Fruit fly (Drosophila melanogaster): ENCODE measurements around the gene Mitofilin.
A peak's percentile ranks its signal among the peaks of the same experiment; 100 is the strongest.

Mitofilin gene

dm6 chr3R:22003508-22003907 lies 19.6 kb downstream of the Mitofilin start:
- TF ChIP-seq tll (GFP tag; optimal IDR thresholded peaks at IDR 0.05) (no peak), CG4707 (GFP tag; optimal IDR thresholded peaks at IDR 0.05) (no peak), CG17612 (GFP tag; IDR thresholded peaks at IDR 0.05) (no peak), scrt (GFP tag; optimal IDR thresholded peaks at IDR 0.05) (no peak), CG10543 (GFP tag; optimal IDR thresholded peaks at IDR 0.05) (no peak), CG3847 (GFP tag; IDR thresholded peaks at IDR 0.05) (no peak)

- no peak for TF ChIP-seq CG15601 (tag; optimal IDR thresholded peaks at IDR 0.05)
These were observed 23.5 kb downstream of the Mitofilin start for dm6 chr3R:21999641-22000040.

- TF ChIP-seq CG13894 (tag; optimal IDR thresholded peaks at IDR 0.05): no peak
- no peak for TF ChIP-seq amos (GFP tag; IDR thresholded peaks at IDR 0.05; ENCODE audit: partially characterized antibody)
- no peak for TF ChIP-seq CG3847 (GFP tag; IDR thresholded peaks at IDR 0.05)
- TF ChIP-seq eve (GFP tag; optimal IDR thresholded peaks at IDR 0.05): no peak
- no peak for TF ChIP-seq kay (GFP tag; optimal IDR thresholded peaks at IDR 0.05)
- TF ChIP-seq ase (GFP tag; IDR thresholded peaks at IDR 0.05): no peak
- TF ChIP-seq CG17359 (tag; optimal IDR thresholded peaks at IDR 0.05): no peak
- TF ChIP-seq Bteb2 (GFP tag; optimal IDR thresholded peaks at IDR 0.05): no peak
- no peak for TF ChIP-seq sr (GFP tag; IDR thresholded peaks at IDR 0.05)
- no peak for TF ChIP-seq maf-S (GFP tag; optimal IDR thresholded peaks at IDR 0.05)
These were observed 24.3 kb downstream of the Mitofilin start for dm6 chr3R:21998877-21999276.

- TF ChIP-seq gsb-n (tag; optimal IDR thresholded peaks at IDR 0.05) (no peak), Hr3 (GFP tag; optimal IDR thresholded peaks at IDR 0.05) (peak; percentile 9), CG17385 (GFP tag; optimal IDR thresholded peaks at IDR 0.05) (peak; percentile 23), croc (GFP tag; conservative IDR thresholded peaks at IDR 0.05) (peak; percentile 28; the same call in 1 of the 3 replicates), Chrac-16 (GFP tag; optimal IDR thresholded peaks at IDR 0.05) (peak; percentile 57), CG8924 (tag; optimal IDR thresholded peaks at IDR 0.05) (no peak), onecut (GFP tag; IDR thresholded peaks at IDR 0.05) (peak; percentile 30; the same call in 1 of the 2 replicates), dmrt99B (tag; optimal IDR thresholded peaks at IDR 0.05) (peak; percentile 46), CG11696 (GFP tag; IDR thresholded peaks at IDR 0.05) (0 out of 2 replicates have a peak, but pooled peaks have one; percentile 23), Ada2b (GFP tag; IDR thresholded peaks at IDR 0.05) (peak; percentile 60; the same call in 1 of the 2 replicates), ttk (GFP tag; IDR thresholded peaks at IDR 0.05) (peak; percentile 59; the same call in 1 of the 2 replicates), CG9932 (GFP tag; IDR thresholded peaks at IDR 0.05) (peak; percentile 63), HLH3B (GFP tag; IDR thresholded peaks at IDR 0.05) (peak; percentile 34; the same call in 1 of the 2 replicates), az2 (GFP tag; optimal IDR thresholded peaks at IDR 0.05) (peak; percentile 32), sc (optimal IDR thresholded peaks at IDR 0.05) (no peak), sc (GFP tag; optimal IDR thresholded peaks at IDR 0.05) (no peak), Dip3 (GFP tag; optimal IDR thresholded peaks at IDR 0.05) (peak; percentile 49), fd64A (GFP tag; optimal IDR thresholded peaks at IDR 0.05) (no peak), CG1233 (GFP tag; optimal IDR thresholded peaks at IDR 0.05) (peak; percentile 1), dpn (GFP tag; optimal IDR thresholded peaks at IDR 0.05) (peak; percentile 19 to 65), MBD-R2 (GFP tag; IDR thresholded peaks at IDR 0.05) (peak; percentile 20; the same call in 1 of the 2 replicates), esg (GFP tag; conservative IDR thresholded peaks at IDR 0.05) (peak; percentile 53; the same call in 1 of the 2 replicates), ap (GFP tag; IDR thresholded peaks at IDR 0.05) (peak; percentile 17; the same call in 1 of the 2 replicates), H15 (GFP tag; IDR thresholded peaks at IDR 0.05) (peak; percentile 45; the same call in 1 of the 3 replicates), ro (GFP tag; IDR thresholded peaks at IDR 0.05) (no peak), ind (GFP tag; optimal IDR thresholded peaks at IDR 0.05) (peak; percentile 50), Dp (GFP tag; optimal IDR thresholded peaks at IDR 0.05) (no peak), CG2120 (GFP tag; optimal IDR thresholded peaks at IDR 0.05) (peak; percentile 51), CG14014 (GFP tag; IDR thresholded peaks at IDR 0.05) (peak; percentile 52; the same call in 1 of the 2 replicates), Meics (GFP tag; optimal IDR thresholded peaks at IDR 0.05) (peak; percentile 3), eyg (GFP tag; optimal IDR thresholded peaks at IDR 0.05) (peak; percentile 16)
These were observed 30.2 kb downstream of the Mitofilin start for dm6 chr3R:21992909-21993308.

Measured in whole organism, embryonic.